ENCODE assay signal across 2 fruit fly cellular contexts in the genomic region with DNA sequence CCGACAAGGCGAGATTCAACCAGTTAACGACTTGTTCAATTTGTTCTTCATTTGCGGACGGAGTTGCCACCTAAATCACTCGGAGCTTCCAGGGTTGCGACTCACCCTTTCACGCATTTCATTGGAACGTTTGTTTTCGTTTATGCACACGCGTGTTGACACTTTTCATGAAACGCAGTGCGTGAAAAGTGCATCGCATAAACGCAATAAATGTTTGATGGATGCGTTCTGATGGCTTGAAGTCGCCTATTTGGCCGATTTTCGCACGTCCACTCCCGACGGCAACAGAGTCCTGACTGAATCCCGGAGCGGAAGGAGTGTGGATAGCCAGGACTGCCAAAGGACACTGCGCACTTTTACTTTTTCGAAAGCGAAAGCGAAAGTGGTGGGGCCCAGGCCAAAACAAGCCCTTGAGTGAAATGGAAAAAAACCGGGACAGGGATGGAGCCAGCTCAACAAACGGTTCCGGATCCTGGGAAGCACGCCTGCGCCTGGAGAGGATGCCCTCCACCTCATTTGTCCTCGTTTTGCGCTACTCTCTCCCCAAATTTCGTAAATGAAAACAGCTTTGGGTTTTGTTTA.
A peak's percentile ranks its signal among the peaks of the same experiment; 100 is the strongest.
TF ChIP-seq lines count a peak whose summit lies in the region.

Gene Teh4, minus strand, starts transcription at position 290 of the 582 bp plus-strand sequence.

TF ChIP-seq in whole organism, embryonic, 481 proteins besides CTCF, POLR2A, EP300 and RAD21 (continued from another document and continues in another):
- TF ChIP-seq row (GFP tag; IDR thresholded peaks at IDR 0.05; lab: Robert Waterston, UW) = peak; percentile 22; the same call in 1 of the 3 replicates
- TF ChIP-seq CG18011 (GFP tag; optimal IDR thresholded peaks at IDR 0.05; lab: Kevin White, UChicago) = no peak
- no peak for TF ChIP-seq cad (GFP tag; optimal IDR thresholded peaks at IDR 0.05; lab: Kevin White, UChicago)
- no peak for TF ChIP-seq Adf1 (GFP tag; IDR thresholded peaks at IDR 0.05; lab: Robert Waterston, UW)
- TF ChIP-seq CG7556 (GFP tag; optimal IDR thresholded peaks at IDR 0.05; lab: Kevin White, UChicago) = no peak
- no peak for TF ChIP-seq Usf (GFP tag; optimal IDR thresholded peaks at IDR 0.05; lab: Kevin White, UChicago)
- no peak for TF ChIP-seq HmgD (GFP tag; optimal IDR thresholded peaks at IDR 0.05; lab: Kevin White, UChicago)
- no peak for TF ChIP-seq peb (GFP tag; IDR thresholded peaks at IDR 0.05; lab: Robert Waterston, UW)
- TF ChIP-seq Dll (GFP tag; IDR thresholded peaks at IDR 0.05; lab: Robert Waterston, UW; ENCODE audit: partially characterized antibody) = no peak
- TF ChIP-seq Vsx1 (GFP tag; optimal IDR thresholded peaks at IDR 0.05; lab: Kevin White, UChicago) = no peak
- peak; percentile 85 for TF ChIP-seq Ets65A (GFP tag; lab: Kevin White, UChicago)
- TF ChIP-seq pnt (GFP tag; optimal IDR thresholded peaks at IDR 0.05; lab: Kevin White, UChicago) = no peak
- no peak for TF ChIP-seq ken (GFP tag; IDR thresholded peaks at IDR 0.05; lab: Robert Waterston, UW)
- no peak for TF ChIP-seq CG2202 (tag; optimal IDR thresholded peaks at IDR 0.05; lab: Kevin White, UChicago)
- no peak for TF ChIP-seq lbe (GFP tag; optimal IDR thresholded peaks at IDR 0.05; lab: Kevin White, UChicago)
- no peak for TF ChIP-seq CG2712 (tag; optimal IDR thresholded peaks at IDR 0.05; lab: Kevin White, UChicago)
- no peak for TF ChIP-seq CG30403 (GFP tag; optimal IDR thresholded peaks at IDR 0.05; lab: Kevin White, UChicago)
- no peak for TF ChIP-seq Sry-δ (GFP tag; optimal IDR thresholded peaks at IDR 0.05; lab: Kevin White, UChicago)
- no peak for TF ChIP-seq pum (GFP tag; optimal IDR thresholded peaks at IDR 0.05; lab: Kevin White, UChicago)
- no peak for TF ChIP-seq CG42726 (GFP tag; IDR thresholded peaks at IDR 0.05; lab: Robert Waterston, UW; ENCODE audit: partially characterized antibody)
- no peak for TF ChIP-seq Neu2 (GFP tag; optimal IDR thresholded peaks at IDR 0.05; lab: Kevin White, UChicago; ENCODE audit: borderline replicate concordance)
- TF ChIP-seq ab (GFP tag; optimal IDR thresholded peaks at IDR 0.05; lab: Kevin White, UChicago) = no peak
- TF ChIP-seq Sry-β (GFP tag; optimal IDR thresholded peaks at IDR 0.05; lab: Kevin White, UChicago) = no peak
- TF ChIP-seq slp2 (GFP tag; optimal IDR thresholded peaks at IDR 0.05; lab: Kevin White, UChicago) = no peak
- TF ChIP-seq NFAT (GFP tag; IDR thresholded peaks at IDR 0.05; lab: Robert Waterston, UW) = no peak
- peak; percentile 18 for TF ChIP-seq Deaf1 (tag; optimal IDR thresholded peaks at IDR 0.05; lab: Kevin White, UChicago)
- no peak for TF ChIP-seq btn (GFP tag; optimal IDR thresholded peaks at IDR 0.05; lab: Kevin White, UChicago)
- TF ChIP-seq TFAM (GFP tag; optimal IDR thresholded peaks at IDR 0.05; lab: Kevin White, UChicago) = no peak
- TF ChIP-seq CG11560 (tag; IDR thresholded peaks at IDR 0.05; lab: Robert Waterston, UW) = no peak
- no peak for TF ChIP-seq Hey (tag; optimal IDR thresholded peaks at IDR 0.05; lab: Kevin White, UChicago)
- no peak for TF ChIP-seq CG34422 (GFP tag; IDR thresholded peaks at IDR 0.05; lab: Robert Waterston, UW)
- no peak for TF ChIP-seq run (tag; optimal IDR thresholded peaks at IDR 0.05; lab: Kevin White, UChicago)
- no peak for TF ChIP-seq Stat92E (GFP tag; optimal IDR thresholded peaks at IDR 0.05; lab: Kevin White, UChicago)
- no peak for TF ChIP-seq Ptx1 (GFP tag; IDR thresholded peaks at IDR 0.05; lab: Robert Waterston, UW)
- TF ChIP-seq kni (GFP tag; optimal IDR thresholded peaks at IDR 0.05; lab: Kevin White, UChicago) = no peak
- TF ChIP-seq br (optimal IDR thresholded peaks at IDR 0.05; lab: Kevin White, UChicago) = no peak
- TF ChIP-seq CG8388 (GFP tag; optimal IDR thresholded peaks at IDR 0.05; lab: Kevin White, UChicago) = no peak
- TF ChIP-seq CG11093 (GFP tag; IDR thresholded peaks at IDR 0.05; lab: Robert Waterston, UW) = no peak
- no peak for TF ChIP-seq CG17612 (GFP tag; IDR thresholded peaks at IDR 0.05; lab: Robert Waterston, UW)
- TF ChIP-seq CG7987 (GFP tag; optimal IDR thresholded peaks at IDR 0.05; lab: Kevin White, UChicago) = no peak
- no peak for TF ChIP-seq CG2678 (tag; optimal IDR thresholded peaks at IDR 0.05; lab: Kevin White, UChicago)
- TF ChIP-seq CG4820 (GFP tag; optimal IDR thresholded peaks at IDR 0.05; lab: Kevin White, UChicago) = peak; percentile 72
- no peak for TF ChIP-seq CG9727 (GFP tag; optimal IDR thresholded peaks at IDR 0.05; lab: Kevin White, UChicago)
- no peak for TF ChIP-seq CG4424 (GFP tag; optimal IDR thresholded peaks at IDR 0.05; lab: Kevin White, UChicago)
- TF ChIP-seq en (GFP tag; optimal IDR thresholded peaks at IDR 0.05; lab: Kevin White, UChicago) = no peak
- TF ChIP-seq ERR (GFP tag; optimal IDR thresholded peaks at IDR 0.05; lab: Kevin White, UChicago) = no peak
- no peak for TF ChIP-seq sens-2 (GFP tag; IDR thresholded peaks at IDR 0.05; lab: Robert Waterston, UW)
- 0 out of 3 replicates have a peak, but pooled peaks have one; percentile 19 for TF ChIP-seq knrl (GFP tag; IDR thresholded peaks at IDR 0.05; lab: Robert Waterston, UW; ENCODE audit: partially characterized antibody)
- TF ChIP-seq dysf (GFP tag; IDR thresholded peaks at IDR 0.05; lab: Robert Waterston, UW) = 0 out of 3 replicates have a peak, but pooled peaks have one; percentile 9
- 0 out of 3 replicates have a peak, but pooled peaks have one; percentile 31 for TF ChIP-seq HLH4C (GFP tag; IDR thresholded peaks at IDR 0.05; lab: Robert Waterston, UW; ENCODE audit: partially characterized antibody)
- TF ChIP-seq CG15514 (GFP tag; optimal IDR thresholded peaks at IDR 0.05; lab: Kevin White, UChicago) = peak; percentile 97
- TF ChIP-seq disco-r (GFP tag; optimal IDR thresholded peaks at IDR 0.05; lab: Kevin White, UChicago) = no peak
- TF ChIP-seq CG11247 (GFP tag; IDR thresholded peaks at IDR 0.05; lab: Robert Waterston, UW) = 0 out of 2 replicates have a peak, but pooled peaks have one; percentile 5
- TF ChIP-seq klu (GFP tag; IDR thresholded peaks at IDR 0.05; lab: Robert Waterston, UW) = no peak
- no peak for TF ChIP-seq CG12219 (GFP tag; optimal IDR thresholded peaks at IDR 0.05; lab: Kevin White, UChicago)
- no peak for TF ChIP-seq CG10209 (GFP tag; optimal IDR thresholded peaks at IDR 0.05; lab: Kevin White, UChicago)
- TF ChIP-seq abd-A (tag; optimal IDR thresholded peaks at IDR 0.05; lab: Kevin White, UChicago) = peak; percentile 39
- TF ChIP-seq CG33213 (GFP tag; optimal IDR thresholded peaks at IDR 0.05; lab: Kevin White, UChicago) = no peak
- TF ChIP-seq CG12155 (GFP tag; optimal IDR thresholded peaks at IDR 0.05; lab: Kevin White, UChicago) = no peak
- no peak for TF ChIP-seq CG12071 (GFP tag; optimal IDR thresholded peaks at IDR 0.05; lab: Kevin White, UChicago)
- TF ChIP-seq pb (GFP tag; optimal IDR thresholded peaks at IDR 0.05; lab: Kevin White, UChicago) = no peak
- TF ChIP-seq CG14441 (GFP tag; IDR thresholded peaks at IDR 0.05; lab: Robert Waterston, UW) = no peak
- no peak for TF ChIP-seq CG7745 (tag; optimal IDR thresholded peaks at IDR 0.05; lab: Kevin White, UChicago)
- no peak for TF ChIP-seq CG12299 (tag; optimal IDR thresholded peaks at IDR 0.05; lab: Kevin White, UChicago)

TF ChIP-seq in whole organism, prepupa, 60 proteins besides CTCF, POLR2A, EP300 and RAD21 (continued from another document):
- 0 out of 3 replicates have a peak, but pooled peaks have one; percentile 34 for TF ChIP-seq eg (GFP tag; IDR thresholded peaks at IDR 0.05; lab: Robert Waterston, UW)
- peak; percentile 5 for TF ChIP-seq net (GFP tag; optimal IDR thresholded peaks at IDR 0.05; lab: Kevin White, UChicago)
- peak in 1 of 2 experiments; percentile 25 for TF ChIP-seq salr (GFP tag; optimal IDR thresholded peaks at IDR 0.05; lab: Kevin White, UChicago)
